Worm (Caenorhabditis elegans): Measurements from ENCODE around the gene fbxa-210.

fbxa-210 gene

ce11 chrV:18137679-18138078, 12.5 kb downstream of the fbxa-210 start (continued):
- TF ChIP-seq him-1 (tag; optimal IDR thresholded peaks at IDR 0.05) (peak; percentile 26), gei-17 (GFP tag; optimal IDR thresholded peaks at IDR 0.05) (no peak), ceh-58 (GFP tag; IDR thresholded peaks at IDR 0.05) (no peak), lsl-1 (GFP tag; optimal IDR thresholded peaks at IDR 0.05) (peak; percentile 90), tbx-9 (tag; optimal IDR thresholded peaks at IDR 0.05; ENCODE audit: borderline replicate concordance) (no peak), ztf-22 (GFP tag; optimal IDR thresholded peaks at IDR 0.05) (no peak), bed-2 (GFP tag; IDR thresholded peaks at IDR 0.05) (no peak), F10E7.11 (tag; optimal IDR thresholded peaks at IDR 0.05) (no peak), madf-6 (GFP tag; IDR thresholded peaks at IDR 0.05) (peak; percentile 78), dox-1 (GFP tag; IDR thresholded peaks at IDR 0.05) (no peak), athp-1 (tag; optimal IDR thresholded peaks at IDR 0.05) (no peak)

DNA sequence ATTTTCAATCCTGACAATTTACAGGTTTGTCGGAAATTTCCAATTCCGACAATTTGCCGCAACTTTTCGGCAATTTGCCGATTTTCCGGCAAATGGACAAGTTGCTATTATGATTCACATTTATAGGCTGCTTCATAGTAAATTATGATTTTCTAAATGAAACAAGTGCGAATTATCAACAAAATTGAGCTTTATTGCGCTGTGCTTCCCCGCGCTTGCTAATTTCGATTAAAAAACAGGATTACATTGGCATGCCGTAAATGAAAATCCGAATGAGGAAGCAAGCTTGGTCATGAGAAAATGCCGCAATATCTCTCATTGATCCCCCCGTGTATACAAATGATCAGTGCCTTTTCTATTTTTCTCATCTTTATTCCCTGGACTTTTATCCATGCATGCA, 13.5 kb downstream of the fbxa-210 start, which contains the start of gene Y37H2A.10:
Gene Y37H2A.10 (plus strand): TSS at position 301 of the 400 bp plus-strand sequence.
- no peak for TF ChIP-seq chd-7 (tag; optimal IDR thresholded peaks at IDR 0.05)
- TF ChIP-seq hmg-20 (GFP tag; IDR thresholded peaks at IDR 0.05) = no peak
- TF ChIP-seq B0019.2 (GFP tag; conservative IDR thresholded peaks at IDR 0.05) = no peak
- TF ChIP-seq snpc-1.1 (tag; optimal IDR thresholded peaks at IDR 0.05; ENCODE audit: insufficient read depth) = no peak
- TF ChIP-seq D2030.7 (GFP tag; IDR thresholded peaks at IDR 0.05) = no peak
- no peak for TF ChIP-seq nhr-120 (GFP tag; IDR thresholded peaks at IDR 0.05)
- no peak for TF ChIP-seq zfh-2 (GFP tag; conservative IDR thresholded peaks at IDR 0.05)

DNA sequence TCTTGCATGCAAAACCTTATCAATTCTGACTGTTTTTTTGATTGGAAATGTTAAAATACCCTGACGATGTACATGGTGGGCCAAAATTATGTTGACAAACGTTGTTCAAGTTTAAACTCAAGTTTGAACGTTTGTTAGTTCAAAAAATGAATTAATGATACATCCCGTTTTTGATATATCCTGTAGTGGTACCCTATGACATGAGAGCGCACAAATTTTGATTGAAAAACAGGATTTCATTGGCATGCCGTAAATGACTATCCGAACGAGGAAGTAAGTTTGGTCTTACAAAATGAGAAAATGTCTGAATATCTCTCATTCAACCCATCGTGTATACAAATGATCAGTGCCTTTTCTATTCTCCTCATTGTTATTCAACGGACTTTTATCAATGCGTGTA, 16.0 kb downstream of the fbxa-210 start, which contains the start of gene Y37H2A.11:
Gene Y37H2A.11 (plus strand): TSS at position 301 of the 400 bp plus-strand sequence.
- TF ChIP-seq snpc-1.1 (tag; optimal IDR thresholded peaks at IDR 0.05; ENCODE audit: insufficient read depth) = no peak
- no peak for TF ChIP-seq lin-26 (GFP tag; IDR thresholded peaks at IDR 0.05)
- TF ChIP-seq F57C9.4 (tag; optimal IDR thresholded peaks at IDR 0.05) = no peak
- no peak for TF ChIP-seq ceh-58 (GFP tag; IDR thresholded peaks at IDR 0.05)
- no peak for TF ChIP-seq ZK185.1 (tag; optimal IDR thresholded peaks at IDR 0.05; ENCODE audit: poor library complexity, severe bottlenecking)
- TF ChIP-seq pbrm-1 (GFP tag; IDR thresholded peaks at IDR 0.05) = no peak

DNA sequence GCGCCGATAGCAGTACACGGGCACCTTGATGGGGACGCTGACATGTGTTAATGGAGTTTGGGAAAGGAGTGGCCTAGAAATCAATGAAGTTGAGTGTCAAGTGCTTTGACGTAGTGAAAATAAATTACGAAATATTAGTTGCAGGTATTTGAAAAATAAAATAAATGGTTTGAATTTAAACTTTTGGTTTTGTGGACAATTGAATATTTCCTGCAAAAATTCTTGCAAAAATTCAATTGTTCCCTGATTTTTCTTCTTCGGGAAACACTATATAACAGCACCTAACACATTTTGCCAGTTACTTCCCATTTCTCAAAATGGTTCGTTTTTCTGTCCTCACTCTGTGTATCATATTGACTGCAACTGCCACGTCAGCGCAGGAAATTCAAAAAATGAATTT, 17.4 kb downstream of the fbxa-210 start, which contains the start of gene Y37H2A.13:
Gene Y37H2A.13 (plus strand): TSS at position 301 of the 400 bp plus-strand sequence.
- TF ChIP-seq bed-2 (GFP tag; IDR thresholded peaks at IDR 0.05) (no peak), Y56A3A.18 (GFP tag; IDR thresholded peaks at IDR 0.05) (no peak), ceh-58 (GFP tag; IDR thresholded peaks at IDR 0.05) (no peak), mcd-1 (GFP tag; IDR thresholded peaks at IDR 0.05) (no peak), ztf-6 (GFP tag; IDR thresholded peaks at IDR 0.05) (no peak), let-526 (GFP tag; IDR thresholded peaks at IDR 0.05) (no peak), ceh-40 (GFP tag; IDR thresholded peaks at IDR 0.05) (no peak), B0035.1 (tag; optimal IDR thresholded peaks at IDR 0.05) (no peak), ztf-3 (GFP tag; optimal IDR thresholded peaks at IDR 0.05) (no peak)

- TF ChIP-seq cebp-1 (GFP tag; IDR thresholded peaks at IDR 0.05) (no peak), cebp-1 (tag; optimal IDR thresholded peaks at IDR 0.05) (peak; percentile 77), Y53G8AR.9 (GFP tag; conservative IDR thresholded peaks at IDR 0.05) (no peak)
These were observed 18.3 kb downstream of the fbxa-210 start, which contains the start of gene Y37H2A.14 for ce11 chrV:18143445-18143844. Gene Y37H2A.14 (plus strand): TSS chrV:18143745.
